Worm (Caenorhabditis elegans) whole organism, young adult: ENCODE results near the gene R07C3.13.

Experiments used
- B0035.1 ChIP-seq: sonication (generic microtip); optimal IDR thresholded peaks from 2 replicates; lab custom pipeline; 2016; ENCODE audit warnings: missing genetic modification characterization, mild to moderate bottlenecking, missing compliant biosample characterization, missing genotype, missing genetic modification reagents
- C06A6.2 ChIP-seq: fragments of 200-800 bp; sonication (Bioruptor generic); conservative IDR thresholded peaks from 2 replicates; pipeline ENCODE4 v1.3.6; 2022; ENCODE audit warnings: missing genetic modification characterization, missing compliant biosample characterization
- D2030.7 ChIP-seq: fragments of 200-800 bp; sonication (Bioruptor generic); IDR thresholded peaks from 2 replicates; pipeline ENCODE4 v1.3.6; 2022; ENCODE audit warnings: missing genetic modification reagents, missing genetic modification characterization, missing compliant biosample characterization
- F10E7.11 ChIP-seq: sonication (generic microtip); optimal IDR thresholded peaks from 2 replicates; lab custom pipeline; 2017; ENCODE audit warnings: mild to moderate bottlenecking, missing genetic modification characterization, moderate library complexity, missing compliant biosample characterization
- F39B2.1 ChIP-seq: fragments of 200-800 bp; sonication (Bioruptor generic); IDR thresholded peaks from 2 replicates; pipeline ENCODE4 v1.3.6; 2022; ENCODE audit warnings: missing genetic modification reagents, missing genetic modification characterization, missing compliant biosample characterization
- F52B5.7 ChIP-seq: sonication (generic microtip); optimal IDR thresholded peaks from 2 replicates; lab custom pipeline; 2016; ENCODE audit warnings: mild to moderate bottlenecking, missing genetic modification characterization, missing compliant biosample characterization
- K11D2.4 ChIP-seq: fragments of 200-800 bp; sonication (Bioruptor generic); IDR thresholded peaks from 2 replicates; pipeline ENCODE4 v1.3.6; 2022; ENCODE audit warnings: missing genetic modification reagents, missing genetic modification characterization, missing compliant biosample characterization
- Y53G8AR.9 ChIP-seq: fragments of 200-800 bp; sonication (Bioruptor generic); conservative IDR thresholded peaks from 2 replicates; pipeline ENCODE4 v1.3.6; 2022; ENCODE audit warnings: missing genetic modification reagents, missing genetic modification characterization, missing compliant biosample characterization
- akir-1 ChIP-seq: fragments of 200-800 bp; sonication (Bioruptor generic); optimal IDR thresholded peaks from 2 replicates; lab custom pipeline; 2018; ENCODE audit warnings: mild to moderate bottlenecking, missing genetic modification characterization, moderate library complexity, missing compliant biosample characterization
- athp-1 ChIP-seq: sonication (generic microtip); optimal IDR thresholded peaks from 2 replicates; lab custom pipeline; 2017; ENCODE audit warnings: mild to moderate bottlenecking, missing genetic modification characterization, missing compliant biosample characterization
- attf-5 ChIP-seq: fragments of 200-800 bp; sonication (Bioruptor generic); optimal IDR thresholded peaks from 2 replicates; lab custom pipeline; 2018; ENCODE audit warnings: mild to moderate bottlenecking, missing genetic modification characterization, missing compliant biosample characterization
- attf-6 ChIP-seq: fragments of 200-800 bp; sonication (Bioruptor generic); IDR thresholded peaks from 2 replicates; pipeline ENCODE4 v1.3.6; 2022; ENCODE audit warnings: missing genetic modification reagents, missing genetic modification characterization, missing compliant biosample characterization
- bed-1 ChIP-seq: fragments of 200-800 bp; sonication (Bioruptor generic); IDR thresholded peaks from 2 replicates; pipeline ENCODE4 v1.3.6; 2022; ENCODE audit warnings: missing genetic modification reagents, missing genetic modification characterization, missing compliant biosample characterization
- ccch-3 ChIP-seq: fragments of 200-800 bp; sonication (Bioruptor generic); optimal IDR thresholded peaks from 2 replicates; lab custom pipeline; 2018; ENCODE audit warnings: mild to moderate bottlenecking, missing genetic modification characterization, missing compliant biosample characterization
- cebp-1 ChIP-seq, 2 experiments: fragments of 200-800 bp in 1 of 2; sonication (Bioruptor generic) in 1 of 2; sonication (generic microtip) in 1 of 2; IDR thresholded peaks in 1 of 2; optimal IDR thresholded peaks in 1 of 2; 2 replicates each; pipeline versions ENCODE4 v1.3.6 to Lab custom; 2017 to 2022; ENCODE audit warnings: missing compliant biosample characterization in 2 of 2, missing genetic modification characterization in 2 of 2, mild to moderate bottlenecking in 1 of 2, missing genetic modification reagents in 1 of 2, moderate library complexity in 1 of 2
- cebp-2 ChIP-seq: fragments of 200-800 bp; sonication (Bioruptor generic); IDR thresholded peaks from 2 replicates; pipeline ENCODE4 v1.3.6; 2022; ENCODE audit warnings: missing genetic modification characterization, missing compliant biosample characterization
- ceh-58 ChIP-seq: fragments of 200-800 bp; sonication (Bioruptor generic); IDR thresholded peaks from 2 replicates; pipeline ENCODE4 v1.3.6; 2022; ENCODE audit warnings: missing genetic modification characterization, missing compliant biosample characterization
- ceh-91 ChIP-seq: fragments of 200-800 bp; sonication (Bioruptor generic); IDR thresholded peaks from 2 replicates; pipeline ENCODE4 v1.3.6; 2022; ENCODE audit warnings: missing genetic modification reagents, missing genetic modification characterization, missing compliant biosample characterization
- chd-7 ChIP-seq: sonication (generic microtip); optimal IDR thresholded peaks from 2 replicates; lab custom pipeline; 2016; ENCODE audit warnings: mild to moderate bottlenecking, missing genetic modification characterization, moderate library complexity, missing compliant biosample characterization
- die-1 ChIP-seq: sonication (generic microtip); optimal IDR thresholded peaks from 2 replicates; lab custom pipeline; 2016; ENCODE audit warnings: missing genotype, mild to moderate bottlenecking, missing genetic modification characterization, missing compliant biosample characterization
- egl-44 ChIP-seq: fragments of 200-800 bp; sonication (Bioruptor generic); IDR thresholded peaks from 2 replicates; pipeline ENCODE4 v1.3.6; 2022; ENCODE audit warnings: missing genetic modification reagents, missing genetic modification characterization, missing compliant biosample characterization
- egrh-3 ChIP-seq: fragments of 200-800 bp; sonication (Bioruptor generic); IDR thresholded peaks from 2 replicates; pipeline ENCODE4 v1.3.6; 2022; ENCODE audit warnings: missing genetic modification reagents, missing genetic modification characterization, missing compliant biosample characterization
- ets-4 ChIP-seq: fragments of 200-800 bp; sonication (Bioruptor generic); optimal IDR thresholded peaks from 2 replicates; lab custom pipeline; 2018; ENCODE audit warnings: mild to moderate bottlenecking, missing genetic modification characterization, missing compliant biosample characterization
- gei-17 ChIP-seq: fragments of 200-800 bp; sonication (Bioruptor generic); optimal IDR thresholded peaks from 2 replicates; lab custom pipeline; 2018; ENCODE audit warnings: mild to moderate bottlenecking, missing genetic modification characterization, missing compliant biosample characterization
- him-1 ChIP-seq: sonication (generic microtip); optimal IDR thresholded peaks from 2 replicates; lab custom pipeline; 2016; ENCODE audit warnings: missing genotype, missing genetic modification reagents, missing genetic modification characterization, missing compliant biosample characterization
- hlh-12 ChIP-seq: sonication (generic microtip); optimal IDR thresholded peaks from 2 replicates; lab custom pipeline; 2016; ENCODE audit warnings: missing genetic modification characterization, missing compliant biosample characterization
- hrde-1 ChIP-seq: sonication (generic microtip); optimal IDR thresholded peaks from 2 replicates; lab custom pipeline; 2016; ENCODE audit warnings: missing genetic modification characterization, mild to moderate bottlenecking, missing compliant biosample characterization, moderate library complexity, missing genotype, missing genetic modification reagents, borderline replicate concordance
- hsf-1 ChIP-seq: fragments of 200-800 bp; sonication (Bioruptor generic); IDR thresholded peaks from 2 replicates; pipeline ENCODE4 v1.3.6; 2022; ENCODE audit warnings: missing genetic modification reagents, missing genetic modification characterization, missing compliant biosample characterization
- lag-1 ChIP-seq: fragments of 200-800 bp; sonication (Bioruptor generic); IDR thresholded peaks from 2 replicates; pipeline ENCODE4 v1.3.6; 2022; ENCODE audit warnings: missing genetic modification reagents, missing genetic modification characterization, missing compliant biosample characterization
- let-526 ChIP-seq: fragments of 200-800 bp; sonication (Bioruptor generic); IDR thresholded peaks from 2 replicates; pipeline ENCODE4 v1.3.6; 2022; ENCODE audit warnings: missing genetic modification reagents, missing genetic modification characterization, missing compliant biosample characterization
- lin-35 ChIP-seq, 3 experiments: fragments of 150-350 bp in 2 of 3; sonication (generic microtip) in 1 of 3; optimal IDR thresholded peaks; 2 replicates each; lab custom pipeline; 2014 to 2018; ENCODE audit warnings: missing biosample characterization in 3 of 3, missing genetic modification characterization in 3 of 3, missing genetic modification reagents in 3 of 3
- lir-1 ChIP-seq: fragments of 200-800 bp; sonication (Bioruptor generic); conservative IDR thresholded peaks from 2 replicates; pipeline ENCODE4 v1.3.6; 2022; ENCODE audit warnings: missing genetic modification reagents, missing genetic modification characterization, missing compliant biosample characterization
- madf-6 ChIP-seq: fragments of 200-800 bp; sonication (Bioruptor generic); IDR thresholded peaks from 2 replicates; pipeline ENCODE4 v1.3.6; 2022; ENCODE audit warnings: missing genetic modification reagents, missing genetic modification characterization, missing compliant biosample characterization
- mes-4 ChIP-seq: sonication (generic microtip); optimal IDR thresholded peaks from 2 replicates; lab custom pipeline; 2016; ENCODE audit warnings: missing genotype, missing genetic modification characterization, missing compliant biosample characterization
- nhr-120 ChIP-seq: fragments of 200-800 bp; sonication (Bioruptor generic); IDR thresholded peaks from 2 replicates; pipeline ENCODE4 v1.3.6; 2022; ENCODE audit warnings: missing genetic modification characterization, missing compliant biosample characterization
- nhr-179 ChIP-seq: sonication (generic microtip); optimal IDR thresholded peaks from 2 replicates; lab custom pipeline; 2016; ENCODE audit warnings: mild to moderate bottlenecking, missing genetic modification characterization, missing compliant biosample characterization
- nhr-27 ChIP-seq: fragments of 200-800 bp; sonication (Bioruptor generic); optimal IDR thresholded peaks from 2 replicates; lab custom pipeline; 2018; ENCODE audit warnings: mild to moderate bottlenecking, missing genetic modification characterization, moderate library complexity, missing compliant biosample characterization
- nhr-80 ChIP-seq: sonication (generic microtip); optimal IDR thresholded peaks from 2 replicates; lab custom pipeline; 2016; ENCODE audit warnings: missing genetic modification characterization, missing compliant biosample characterization
- rcor-1 ChIP-seq: fragments of 200-800 bp; sonication (Bioruptor generic); IDR thresholded peaks from 2 replicates; pipeline ENCODE4 v1.3.6; 2022; ENCODE audit warnings: missing genetic modification reagents, missing genetic modification characterization, missing compliant biosample characterization
- rec-8 ChIP-seq, 2 experiments: sonication (generic microtip); optimal IDR thresholded peaks; 2 replicates each; lab custom pipeline; 2016; ENCODE audit warnings: mild to moderate bottlenecking in 2 of 2, missing genetic modification characterization in 2 of 2, missing genetic modification reagents in 2 of 2, missing genotype in 2 of 2, missing biosample characterization in 1 of 2, missing compliant biosample characterization in 1 of 2, moderate library complexity in 1 of 2
- repo-1 ChIP-seq: sonication (generic microtip); optimal IDR thresholded peaks from 2 replicates; lab custom pipeline; 2017; ENCODE audit warnings: mild to moderate bottlenecking, missing genetic modification characterization, missing compliant biosample characterization
- tbp1 ChIP-seq: fragments of 200-800 bp; sonication (Bioruptor generic); optimal IDR thresholded peaks from 2 replicates; lab custom pipeline; 2018; ENCODE audit warnings: mild to moderate bottlenecking, missing genetic modification characterization, missing compliant biosample characterization
- ztf-26 ChIP-seq: sonication (generic microtip); optimal IDR thresholded peaks from 2 replicates; lab custom pipeline; 2017; ENCODE audit warnings: missing genetic modification characterization, missing compliant biosample characterization

R07C3.13 gene

DNA sequence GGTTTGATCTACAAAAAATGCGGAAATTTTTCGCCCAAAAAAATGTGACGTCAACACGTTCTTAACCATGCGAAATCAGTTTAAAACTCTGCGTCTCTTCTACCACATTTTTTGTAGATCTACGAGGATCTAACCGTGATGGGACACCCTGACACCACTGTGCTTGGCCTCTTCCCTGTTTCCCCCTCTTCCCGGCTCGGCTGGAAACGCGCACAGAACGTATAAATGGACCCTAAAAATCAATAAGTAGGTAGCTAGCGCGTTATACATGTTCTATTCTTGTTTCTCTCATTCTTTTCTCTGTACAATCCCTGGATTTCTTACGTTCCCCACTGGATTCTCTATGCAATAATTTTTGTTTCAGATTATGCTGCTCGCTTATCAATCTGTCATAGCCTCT is 3.7 kb downstream of the R07C3.13 start, which contains the start of gene fbxc-28:
Gene fbxc-28, plus strand, starts transcription at position 301 of the 400 bp plus-strand sequence.
- TF ChIP-seq nhr-120 (GFP tag; lab: Robert Waterston, UW) (no peak), athp-1 (tag; lab: Kevin White, UChicago) (no peak), ccch-3 (GFP tag; lab: Kevin White, UChicago) (no peak), rec-8 (tag; optimal IDR thresholded peaks at IDR 0.05; lab: Kevin White, UChicago) (no peak), Y53G8AR.9 (no peak), let-526 (GFP tag; lab: Robert Waterston, UW) (no peak), madf-6 (GFP tag; lab: Robert Waterston, UW) (no peak), lag-1 (GFP tag; lab: Robert Waterston, UW) (no peak), akir-1 (GFP tag; lab: Kevin White, UChicago) (no peak), ceh-91 (GFP tag; lab: Robert Waterston, UW) (no peak), cebp-2 (GFP tag; lab: Robert Waterston, UW) (no peak), bed-1 (no peak), hsf-1 (no peak), F39B2.1 (GFP tag; lab: Robert Waterston, UW) (no peak), hrde-1 (tag; lab: Kevin White, UChicago) (no peak), B0035.1 (tag; lab: Kevin White, UChicago) (no peak), ztf-26 (tag; lab: Kevin White, UChicago) (no peak), F10E7.11 (tag; lab: Kevin White, UChicago) (no peak), K11D2.4 (GFP tag; lab: Robert Waterston, UW) (no peak)

DNA sequence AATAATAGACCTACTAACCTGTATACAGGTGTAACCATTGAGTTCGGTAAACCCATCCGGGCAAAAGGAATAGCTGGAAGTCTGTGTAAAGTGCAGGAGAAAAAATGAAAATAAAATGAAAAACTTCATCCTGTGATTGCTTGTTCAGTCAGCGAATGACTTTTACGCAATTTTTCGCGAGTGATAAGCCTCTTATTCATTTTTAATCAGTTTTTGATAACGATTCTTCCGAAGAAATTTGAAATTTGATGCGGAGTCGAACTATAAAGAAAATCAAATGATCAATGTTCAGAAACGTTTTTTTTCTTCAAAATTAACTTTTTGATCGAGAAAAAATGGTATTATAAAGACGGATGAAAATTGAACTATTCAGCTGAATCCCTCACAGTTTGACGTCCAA is 4.5 kb downstream of the R07C3.13 start:
- TF ChIP-seq die-1 (tag; lab: Kevin White, UChicago) (no peak), nhr-80 (tag; lab: Kevin White, UChicago) (peak; percentile 44)
- TF ChIP-seq, all 124 proteins: peak for 1

DNA sequence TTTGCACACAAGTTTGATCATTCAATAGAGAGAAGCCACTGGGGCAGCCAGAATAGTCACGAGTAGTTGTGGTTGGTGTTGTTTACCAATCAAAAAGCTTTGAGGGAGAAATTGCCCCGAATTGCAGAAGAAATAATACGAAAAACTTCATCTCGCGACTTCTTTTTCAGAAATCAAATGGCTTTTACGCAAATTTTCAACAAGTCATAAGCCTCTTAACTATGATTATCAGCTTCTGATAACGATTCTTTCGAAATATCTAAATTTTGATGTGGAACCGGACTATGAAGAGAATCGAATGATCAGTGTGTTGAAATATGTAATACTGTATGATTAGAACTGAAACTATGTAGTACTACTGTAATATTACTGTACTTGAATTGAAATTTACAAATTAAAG is 6.9 kb downstream of the R07C3.13 start:
- TF ChIP-seq ets-4 (no peak), lin-35 (GFP tag; optimal IDR thresholded peaks at IDR 0.05; lab: Kevin White, UChicago) (no peak), attf-5 (no peak), mes-4 (tag; lab: Kevin White, UChicago) (no peak), cebp-1 (GFP tag; IDR thresholded peaks at IDR 0.05; lab: Robert Waterston, UW) (no peak), cebp-1 (tag; optimal IDR thresholded peaks at IDR 0.05; lab: Kevin White, UChicago) (no peak), ceh-58 (no peak), hlh-12 (tag; lab: Kevin White, UChicago) (no peak), nhr-120 (GFP tag; lab: Robert Waterston, UW) (no peak), egl-44 (GFP tag; lab: Robert Waterston, UW) (no peak), egrh-3 (no peak), C06A6.2 (GFP tag; lab: Robert Waterston, UW) (no peak)

DNA sequence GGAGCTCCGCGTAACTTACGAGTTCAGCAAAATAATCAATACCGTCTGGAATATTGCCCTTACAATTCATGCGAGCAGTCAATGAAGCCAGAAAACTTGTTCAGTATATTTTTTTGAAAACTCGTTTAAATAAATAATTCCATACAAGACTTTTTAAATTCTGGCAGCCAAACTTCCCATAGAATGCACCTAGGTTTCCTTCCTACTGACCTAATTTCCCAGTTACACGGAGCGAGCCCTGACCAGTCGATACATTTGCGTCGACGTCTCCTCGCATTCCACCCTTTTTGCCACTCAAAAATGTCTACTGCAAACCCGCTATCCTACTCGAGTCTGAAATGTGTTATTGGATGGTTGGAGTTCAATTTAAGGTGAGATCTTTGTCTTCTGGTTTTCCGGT is 9.9 kb downstream of the R07C3.13 start, which contains the start of gene fbxc-30:
Gene fbxc-30, plus strand, starts transcription at position 301 of the 400 bp plus-strand sequence.
- TF ChIP-seq him-1 (tag; lab: Kevin White, UChicago) (no peak), D2030.7 (GFP tag; lab: Robert Waterston, UW) (no peak), rcor-1 (GFP tag; lab: Robert Waterston, UW) (no peak), repo-1 (tag; lab: Kevin White, UChicago) (no peak), attf-6 (GFP tag; lab: Robert Waterston, UW) (no peak), chd-7 (tag; lab: Kevin White, UChicago) (no peak), nhr-179 (no peak), lir-1 (GFP tag; lab: Robert Waterston, UW) (no peak), nhr-27 (tag; lab: Kevin White, UChicago) (no peak), gei-17 (GFP tag; lab: Kevin White, UChicago) (no peak), F52B5.7 (tag; lab: Kevin White, UChicago) (no peak), tbp1 (GFP tag; lab: Kevin White, UChicago) (no peak), ceh-91 (GFP tag; lab: Robert Waterston, UW) (no peak)
